Fruit fly (Drosophila melanogaster) whole organism, wandering third instar larva: ENCODE data around the gene Ptp61F.
A peak's percentile ranks its signal among the peaks of the same experiment; 100 is the strongest.

Experiments used
- CrebA ChIP-seq: fragments of 200-800 bp; sonication (Bioruptor generic); optimal IDR thresholded peaks from 2 replicates; lab custom pipeline; 2016; ENCODE audit warnings: missing biosample characterization, mild to moderate bottlenecking, missing genetic modification characterization, borderline replicate concordance
- Hr78 ChIP-seq: fragments of >200 bp; optimal IDR thresholded peaks from 2 replicates; lab custom pipeline; 2017; ENCODE audit warnings: missing biosample characterization, missing genetic modification characterization
- Mio ChIP-seq: sonication (Bioruptor generic); optimal IDR thresholded peaks from 2 replicates; lab custom pipeline; 2016; ENCODE audit warnings: missing biosample characterization, missing genetic modification characterization
- dmrt93B ChIP-seq: fragments of 200-800 bp; sonication (Bioruptor generic); optimal IDR thresholded peaks from 2 replicates; lab custom pipeline; 2018; ENCODE audit warnings: missing biosample characterization, mild to moderate bottlenecking, missing genetic modification characterization
- lola ChIP-seq: fragments of >200 bp; optimal IDR thresholded peaks from 2 replicates; lab custom pipeline; 2017; ENCODE audit warnings: missing biosample characterization, missing genetic modification characterization
- psq ChIP-seq: fragments of 200-800 bp; sonication (Bioruptor generic); optimal IDR thresholded peaks from 3 replicates; lab custom pipeline; 2017; ENCODE audit warnings: missing biosample characterization, mild to moderate bottlenecking, missing genetic modification characterization, moderate library complexity

DNA sequence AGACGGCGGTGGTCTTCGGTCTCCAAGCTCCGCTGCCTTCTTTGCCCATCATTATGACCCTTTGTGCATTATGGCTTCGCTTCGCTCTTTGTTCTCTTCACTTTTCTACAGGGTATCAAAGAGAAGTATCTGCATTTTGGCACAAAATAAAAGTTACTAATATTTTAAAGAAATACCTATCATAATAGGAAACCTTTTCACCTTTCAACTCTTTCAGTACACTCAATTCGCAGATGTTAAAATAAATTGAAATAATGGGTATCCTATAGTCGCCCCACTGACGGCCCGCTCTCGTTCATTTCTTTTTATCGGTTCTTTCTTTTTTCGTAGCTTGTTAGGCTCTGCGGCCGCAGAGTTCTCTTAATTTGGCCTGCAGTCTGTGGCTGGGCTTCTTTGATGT is 32.2 kb downstream of the Ptp61F start:
- peak; percentile 98 for TF ChIP-seq psq (GFP tag; lab: Kevin White, UChicago)
- no peak for TF ChIP-seq lola
- TF ChIP-seq CrebA (GFP tag; lab: Kevin White, UChicago) = peak; percentile 86
- no peak for TF ChIP-seq Hr78 (GFP tag; lab: Kevin White, UChicago)
- TF ChIP-seq dmrt93B = peak; percentile 88
- TF ChIP-seq Mio = peak; percentile 68
